In genomic region chrIII:7144749-7145148, ce11 we compare ENCODE assay signal across 4 worm cellular contexts.
TF ChIP-seq lines count a peak whose summit lies in the region.

glr-2 (minus strand) TSS chrIII:7144959.

TF ChIP-seq in whole organism, L1 larva, 84 proteins besides CTCF, POLR2A, EP300 and RAD21:
- TF ChIP-seq lin-14 (GFP tag; optimal IDR thresholded peaks at IDR 0.05; lab: Kevin White, UChicago) (peak; percentile 35), nhr-84 (tag; optimal IDR thresholded peaks at IDR 0.05; lab: Kevin White, UChicago) (no peak), mab-9 (GFP tag; IDR thresholded peaks at IDR 0.05; lab: Robert Waterston, UW) (no peak), ceh-8 (GFP tag; optimal IDR thresholded peaks at IDR 0.05; lab: Kevin White, UChicago) (peak; percentile 13)

TF ChIP-seq in whole organism, late embryonic, 69 proteins besides CTCF, POLR2A, EP300 and RAD21:
- TF ChIP-seq pqm-1 (tag; optimal IDR thresholded peaks at IDR 0.05; lab: Kevin White, UChicago) (no peak), unc-42 (tag; optimal IDR thresholded peaks at IDR 0.05; lab: Kevin White, UChicago) (peak; percentile 59)
TF ChIP-seq in whole organism, late embryonic: peak in this region for 1.

TF ChIP-seq in whole organism, midembryonic, 9 proteins besides CTCF, POLR2A, EP300 and RAD21:
- TF ChIP-seq ztf-29 (GFP tag; IDR thresholded peaks at IDR 0.05; lab: Robert Waterston, UW), result no peak
- no peak for TF ChIP-seq cog-1 (tag; optimal IDR thresholded peaks at IDR 0.05; lab: Kevin White, UChicago)
- 0 out of 2 replicates have a peak, but pooled peaks have one; percentile 48 for TF ChIP-seq ztf-23 (GFP tag; IDR thresholded peaks at IDR 0.05; lab: Robert Waterston, UW)
- no peak for TF ChIP-seq T22C8.4 (GFP tag; IDR thresholded peaks at IDR 0.05; lab: Robert Waterston, UW)
- TF ChIP-seq med-1 (GFP tag; optimal IDR thresholded peaks at IDR 0.05; lab: Kevin White, UChicago; ENCODE audit: insufficient read depth), result no peak
- no peak for TF ChIP-seq klf-2 (GFP tag; conservative IDR thresholded peaks at IDR 0.05; lab: Robert Waterston, UW)

TF ChIP-seq in whole organism, mixed stage, embryonic, 35 proteins besides CTCF, POLR2A, EP300 and RAD21:
- TF ChIP-seq unc-39 (tag; optimal IDR thresholded peaks at IDR 0.05; lab: Kevin White, UChicago) (no peak), ham-2 (GFP tag; optimal IDR thresholded peaks at IDR 0.05; lab: Kevin White, UChicago) (no peak), ces-1 (GFP tag; optimal IDR thresholded peaks at IDR 0.05; lab: Kevin White, UChicago) (peak; percentile 72)
